Fruit fly (Drosophila melanogaster): ENCODE measurements around the gene Jhbp16.

DNA sequence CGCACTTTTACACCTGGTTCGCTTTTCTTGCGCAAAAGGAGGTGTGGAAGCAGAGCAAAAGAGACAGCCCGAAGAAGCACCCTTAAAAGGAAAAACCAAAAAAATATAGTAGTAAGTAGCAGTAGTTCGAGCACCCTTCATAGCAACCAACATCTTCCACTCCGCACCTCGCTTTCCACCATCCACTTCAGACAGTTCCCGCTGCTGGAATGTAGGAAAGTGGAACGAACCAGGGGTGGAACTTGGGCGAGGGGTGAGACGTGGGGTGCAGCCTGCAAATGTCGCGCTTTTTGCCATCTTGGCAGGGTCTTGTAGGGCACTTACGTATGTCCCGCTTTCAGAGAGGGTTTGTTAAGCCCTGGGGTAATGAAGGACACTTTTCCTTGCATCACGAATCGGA lies 21.9 kb upstream of the Jhbp16 start:
- no peak for TF ChIP-seq CG17806 (tag; optimal IDR thresholded peaks at IDR 0.05)
- TF ChIP-seq Snoo (tag; optimal IDR thresholded peaks at IDR 0.05): no peak
- TF ChIP-seq CG12605 (GFP tag; IDR thresholded peaks at IDR 0.05): no peak
- TF ChIP-seq Ets98B (GFP tag; IDR thresholded peaks at IDR 0.05): no peak
- TF ChIP-seq gl (tag; optimal IDR thresholded peaks at IDR 0.05): no peak
- no peak for TF ChIP-seq CG10348 (GFP tag; IDR thresholded peaks at IDR 0.05)
- no peak for TF ChIP-seq Pif1B (GFP tag; optimal IDR thresholded peaks at IDR 0.05)

All from whole organism, pupa.